Worm (Caenorhabditis elegans): Measurements from ENCODE around the gene snx-17.
A peak's percentile ranks its signal among the peaks of the same experiment; 100 is the strongest.

snx-17 gene

DNA sequence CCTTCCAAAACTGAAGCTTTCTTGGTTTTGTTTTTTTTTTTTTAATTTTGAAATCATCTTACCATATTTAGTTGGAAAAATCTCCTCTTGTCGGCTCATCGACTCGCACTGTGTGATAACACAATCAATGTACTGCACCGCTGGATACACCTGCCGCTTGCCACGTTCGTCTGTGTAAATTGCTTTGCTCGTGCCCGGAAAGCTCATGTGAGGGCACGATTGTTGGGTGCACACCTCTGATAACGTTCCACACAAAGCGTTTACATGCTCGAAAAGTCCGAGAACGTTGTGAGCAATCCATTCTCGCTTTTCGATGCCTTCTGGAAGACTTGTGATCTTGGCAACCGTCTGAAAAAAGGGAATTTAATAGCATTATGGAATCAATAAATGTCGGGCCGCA is 32.4 kb upstream of the snx-17 start:
- peak; percentile 57 for TF ChIP-seq elt-2 (tag; optimal IDR thresholded peaks at IDR 0.05)
- no peak for TF ChIP-seq ceh-9 (tag; optimal IDR thresholded peaks at IDR 0.05)
- no peak for TF ChIP-seq pha-4 (tag; optimal IDR thresholded peaks at IDR 0.05)
- TF ChIP-seq tbx-2 (tag; optimal IDR thresholded peaks at IDR 0.05), result no peak

DNA sequence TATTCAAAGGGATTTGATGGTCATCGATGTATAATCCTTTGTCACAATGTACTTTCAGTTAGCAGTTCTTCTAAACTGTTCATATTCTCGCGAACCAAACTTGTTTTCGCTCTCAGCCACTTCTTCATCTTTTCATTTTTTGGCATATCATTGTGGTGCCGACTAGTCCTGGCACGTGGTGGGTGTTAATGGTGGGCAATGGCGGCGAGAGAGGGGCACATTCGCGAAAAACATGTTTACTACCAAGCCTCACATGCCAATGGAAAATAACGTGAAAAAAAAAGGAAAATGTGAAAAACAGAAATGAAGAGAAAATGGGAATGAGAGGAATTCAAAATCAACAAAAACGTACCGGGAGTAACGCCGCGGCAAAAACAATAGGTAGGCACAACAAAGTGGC is 25.0 kb upstream of the snx-17 start:
- peak; percentile 65 for TF ChIP-seq lin-39 (tag; optimal IDR thresholded peaks at IDR 0.05)
- no peak for TF ChIP-seq nhr-77 (tag; optimal IDR thresholded peaks at IDR 0.05)
- TF ChIP-seq nhr-25 (tag; optimal IDR thresholded peaks at IDR 0.05), result peak; percentile 63
- TF ChIP-seq egl-5 (tag; optimal IDR thresholded peaks at IDR 0.05), result peak; percentile 60
- peak; percentile 32 for TF ChIP-seq nfya-1 (tag; optimal IDR thresholded peaks at IDR 0.05; ENCODE audit: insufficient read depth)

DNA sequence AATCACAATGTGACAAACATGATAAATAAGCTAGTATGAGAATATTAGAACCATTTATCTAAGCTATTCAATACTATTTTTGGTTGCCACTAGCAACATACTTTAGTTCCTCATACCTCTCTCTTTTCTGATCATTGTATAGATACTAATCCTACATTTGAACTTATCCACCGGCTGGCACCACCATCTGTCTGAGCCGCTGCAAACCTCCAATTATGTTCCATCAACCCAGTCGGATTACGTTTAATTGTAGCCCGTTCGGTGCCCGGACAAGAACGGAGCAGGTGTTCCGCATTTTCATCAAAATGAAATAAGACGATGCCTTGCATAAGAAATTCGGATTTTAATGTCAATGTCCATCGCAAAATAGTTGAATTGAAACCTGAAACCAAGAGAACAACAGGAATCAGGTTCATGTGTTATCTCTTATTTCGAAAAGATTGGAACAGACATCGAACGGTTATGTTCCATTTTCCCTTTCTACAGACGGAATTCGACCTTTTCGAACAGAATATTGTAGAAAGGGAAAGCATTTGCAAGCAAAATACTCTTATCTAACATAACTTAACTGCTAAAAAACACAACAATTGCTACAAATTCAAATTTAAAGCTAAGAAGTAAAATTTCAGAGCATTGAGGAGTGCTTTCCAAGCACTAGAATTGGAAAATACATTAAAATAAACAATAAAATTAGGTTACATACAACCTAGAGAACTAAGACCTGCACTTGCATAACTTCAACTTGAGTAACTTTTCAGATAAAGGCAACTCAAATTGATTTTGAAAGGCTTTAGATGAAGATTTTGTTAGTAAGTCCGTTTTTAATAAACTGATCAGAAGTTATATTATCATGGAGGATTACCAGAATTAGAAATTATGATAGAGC is 24.1 kb upstream of the snx-17 start:
- no peak for TF ChIP-seq daf-12 (tag; optimal IDR thresholded peaks at IDR 0.05)
- no peak for TF ChIP-seq ama-1 (optimal IDR thresholded peaks at IDR 0.05)
- TF ChIP-seq nhr-25 (tag; optimal IDR thresholded peaks at IDR 0.05), result peak; percentile 67
- no peak for TF ChIP-seq fos-1 (tag; optimal IDR thresholded peaks at IDR 0.05)
- no peak for TF ChIP-seq nhr-77 (tag; optimal IDR thresholded peaks at IDR 0.05)
- no peak for TF ChIP-seq lin-39 (tag; optimal IDR thresholded peaks at IDR 0.05)
- no peak for TF ChIP-seq R02D3.7 (tag; optimal IDR thresholded peaks at IDR 0.05)
- no peak for TF ChIP-seq ceh-9 (tag; optimal IDR thresholded peaks at IDR 0.05)
- peak; percentile 50 for TF ChIP-seq nhr-23 (tag; optimal IDR thresholded peaks at IDR 0.05)
- TF ChIP-seq snpc-4 (tag; optimal IDR thresholded peaks at IDR 0.05), result no peak
- no peak for TF ChIP-seq ceh-82 (tag; optimal IDR thresholded peaks at IDR 0.05)
- TF ChIP-seq egl-27 (tag; optimal IDR thresholded peaks at IDR 0.05), result no peak
- TF ChIP-seq nhr-43 (tag; optimal IDR thresholded peaks at IDR 0.05; ENCODE audit: poor library complexity, severe bottlenecking), result peak; percentile 7
- TF ChIP-seq ZK546.5 (tag; optimal IDR thresholded peaks at IDR 0.05), result no peak
- TF ChIP-seq nhr-28 (tag; optimal IDR thresholded peaks at IDR 0.05), result no peak
- no peak for TF ChIP-seq nhr-11 (tag; optimal IDR thresholded peaks at IDR 0.05)
- no peak for TF ChIP-seq lsy-12 (tag; optimal IDR thresholded peaks at IDR 0.05)
- TF ChIP-seq ztf-4 (tag; optimal IDR thresholded peaks at IDR 0.05), result no peak
- no peak for TF ChIP-seq jun-1 (tag; optimal IDR thresholded peaks at IDR 0.05)
- TF ChIP-seq elt-1 (tag; optimal IDR thresholded peaks at IDR 0.05), result peak; percentile 18
- no peak for TF ChIP-seq ztf-11 (tag; optimal IDR thresholded peaks at IDR 0.05)
- no peak for TF ChIP-seq lin-15B (tag; optimal IDR thresholded peaks at IDR 0.05)

ce11 chrX:13144975-13145618 is 23.0 kb upstream of the snx-17 start:
- TF ChIP-seq fkh-2 (tag; optimal IDR thresholded peaks at IDR 0.05) (no peak), lin-39 (tag; optimal IDR thresholded peaks at IDR 0.05) (peak; percentile 93), ztf-4 (tag; optimal IDR thresholded peaks at IDR 0.05) (peak; percentile 68), elt-3 (tag; optimal IDR thresholded peaks at IDR 0.05) (peak in 1 of 3 experiments; percentile 71), nhr-76 (tag; optimal IDR thresholded peaks at IDR 0.05) (peak; percentile 53), ceh-9 (tag; optimal IDR thresholded peaks at IDR 0.05) (no peak), hmg-11 (tag; optimal IDR thresholded peaks at IDR 0.05) (peak; percentile 99), ZK546.5 (tag; optimal IDR thresholded peaks at IDR 0.05) (no peak), pqm-1 (tag; optimal IDR thresholded peaks at IDR 0.05) (peak; percentile 71), mdl-1 (tag; optimal IDR thresholded peaks at IDR 0.05) (peak; percentile 97), nhr-25 (tag; optimal IDR thresholded peaks at IDR 0.05) (peak; percentile 94), nhr-12 (tag; optimal IDR thresholded peaks at IDR 0.05) (no peak), eor-1 (tag; optimal IDR thresholded peaks at IDR 0.05) (no peak), nhr-77 (tag; optimal IDR thresholded peaks at IDR 0.05) (no peak), elt-1 (tag; optimal IDR thresholded peaks at IDR 0.05) (peak; percentile 66), pha-4 (tag; optimal IDR thresholded peaks at IDR 0.05) (peak; percentile 96), ztf-11 (tag; optimal IDR thresholded peaks at IDR 0.05) (peak; percentile 19), zag-1 (tag; optimal IDR thresholded peaks at IDR 0.05) (peak; percentile 71), snpc-4 (tag; optimal IDR thresholded peaks at IDR 0.05) (peak; percentile 75), nhr-43 (tag; optimal IDR thresholded peaks at IDR 0.05; ENCODE audit: poor library complexity, severe bottlenecking) (peak; percentile 92), lin-15B (tag; optimal IDR thresholded peaks at IDR 0.05) (peak; percentile 65), egl-27 (tag; optimal IDR thresholded peaks at IDR 0.05) (peak; percentile 82), unc-62 (GFP tag; optimal IDR thresholded peaks at IDR 0.05) (peak; percentile 88), skn-1 (tag; optimal IDR thresholded peaks at IDR 0.05) (peak; percentile 77), jun-1 (tag; optimal IDR thresholded peaks at IDR 0.05) (peak; percentile 96), ama-1 (optimal IDR thresholded peaks at IDR 0.05) (peak; percentile 99), nhr-28 (tag; optimal IDR thresholded peaks at IDR 0.05) (no peak), tbx-2 (tag; optimal IDR thresholded peaks at IDR 0.05) (peak; percentile 93), nhr-23 (tag; optimal IDR thresholded peaks at IDR 0.05) (peak; percentile 93), nhr-237 (tag; optimal IDR thresholded peaks at IDR 0.05) (no peak), nhr-67 (tag; optimal IDR thresholded peaks at IDR 0.05) (no peak), fkh-10 (GFP tag; optimal IDR thresholded peaks at IDR 0.05) (peak; percentile 88), daf-12 (tag; optimal IDR thresholded peaks at IDR 0.05) (no peak), sea-2 (GFP tag; optimal IDR thresholded peaks at IDR 0.05) (peak; percentile 72)

Data from whole organism, L3 larva.